Worm (Caenorhabditis elegans) whole organism, midembryonic: ENCODE results near the gene rpt-4.

Experiments
- T22C8.4 ChIP-seq: fragments of 200-800 bp; sonication (Bioruptor generic); IDR thresholded peaks from 2 replicates; pipeline ENCODE4 v1.3.6; 2022; ENCODE audit warnings: missing genetic modification characterization, missing compliant biosample characterization
- cog-1 ChIP-seq: sonication (generic microtip); optimal IDR thresholded peaks from 2 replicates; lab custom pipeline; 2016; ENCODE audit warnings: missing genetic modification characterization, missing compliant biosample characterization
- flt-1 ChIP-seq: fragments of 200-800 bp; sonication (Bioruptor generic); IDR thresholded peaks from 2 replicates; pipeline ENCODE4 v1.3.6; 2022; ENCODE audit warnings: missing genetic modification characterization, missing compliant biosample characterization
- med-1 ChIP-seq: sonication (generic microtip); optimal IDR thresholded peaks from 2 replicates; lab custom pipeline; 2017; ENCODE audit warnings: missing genetic modification characterization, mild to moderate bottlenecking, missing compliant biosample characterization, antibody characterized with exemption, missing genetic modification reagents; ENCODE audit not compliant: insufficient read depth
- tab-1 ChIP-seq: fragments of 200-800 bp; sonication (Bioruptor generic); IDR thresholded peaks from 2 replicates; pipeline ENCODE4 v1.3.6; 2022; ENCODE audit warnings: missing genetic modification characterization, missing compliant biosample characterization
- ztf-29 ChIP-seq: fragments of 200-800 bp; sonication (Bioruptor generic); IDR thresholded peaks from 2 replicates; pipeline ENCODE4 v1.3.6; 2022; ENCODE audit warnings: missing genetic modification reagents, missing genetic modification characterization, missing compliant biosample characterization

DNA sequence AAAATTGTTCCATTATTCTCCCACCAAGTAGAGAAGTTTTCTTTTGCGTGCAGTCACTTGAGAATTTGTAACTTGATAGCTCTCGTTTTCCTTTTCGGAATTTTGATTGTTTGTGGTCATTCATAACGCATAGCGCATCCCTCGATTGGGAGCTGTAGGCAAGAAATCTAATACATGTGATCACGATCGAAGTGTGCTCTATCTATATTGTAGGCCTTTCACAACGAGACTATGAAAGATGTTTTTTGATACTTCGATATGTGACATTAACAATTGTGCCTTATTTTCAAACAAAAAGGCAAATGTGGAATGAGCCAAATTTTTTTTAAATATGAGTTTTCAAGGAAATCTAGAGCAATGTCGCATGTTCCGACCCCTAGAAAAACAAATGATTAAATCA, 29.8 kb upstream of the rpt-4 start:
- TF ChIP-seq tab-1 (GFP tag; lab: Robert Waterston, UW) (no peak), T22C8.4 (no peak), med-1 (no peak), flt-1 (GFP tag; lab: Robert Waterston, UW) (no peak), ztf-29 (GFP tag; lab: Robert Waterston, UW) (no peak), cog-1 (tag; lab: Kevin White, UChicago) (no peak)
